Worm (Caenorhabditis elegans): ENCODE measurements around the gene srd-33.
A peak's percentile ranks its signal among the peaks of the same experiment; 100 is the strongest.

The srd-33 gene

ce11 chrV:4871992-4872391 is at the start of gene srd-33:
Gene srd-33 (plus strand): TSS chrV:4872292.
- TF ChIP-seq unc-86 (tag; optimal IDR thresholded peaks at IDR 0.05): no peak
- no peak for TF ChIP-seq irx-1 (tag; optimal IDR thresholded peaks at IDR 0.05)
- TF ChIP-seq ceh-8 (GFP tag; optimal IDR thresholded peaks at IDR 0.05): no peak
- TF ChIP-seq nhr-12 (tag; optimal IDR thresholded peaks at IDR 0.05): no peak
- no peak for TF ChIP-seq hlh-4 (tag; optimal IDR thresholded peaks at IDR 0.05)
- no peak for TF ChIP-seq unc-62 (GFP tag; optimal IDR thresholded peaks at IDR 0.05)
- no peak for TF ChIP-seq C34B4.2 (tag; optimal IDR thresholded peaks at IDR 0.05)
- no peak for TF ChIP-seq nhr-20 (tag; optimal IDR thresholded peaks at IDR 0.05)
- no peak for TF ChIP-seq lin-14 (GFP tag; optimal IDR thresholded peaks at IDR 0.05)
- no peak for TF ChIP-seq nhr-237 (tag; optimal IDR thresholded peaks at IDR 0.05)
- TF ChIP-seq lin-35 (GFP tag; optimal IDR thresholded peaks at IDR 0.05): no peak

ce11 chrV:4823323-4823682 is 48.8 kb upstream of the srd-33 start, which contains the start of gene adss-1:
Gene adss-1 (minus strand): TSS chrV:4823423.
- TF ChIP-seq tlp-1 (tag; optimal IDR thresholded peaks at IDR 0.05) (no peak), nhr-77 (tag; optimal IDR thresholded peaks at IDR 0.05) (no peak), nhr-28 (tag; optimal IDR thresholded peaks at IDR 0.05) (no peak), nhr-19 (GFP tag; conservative IDR thresholded peaks at IDR 0.05) (no peak), ama-1 (optimal IDR thresholded peaks at IDR 0.05) (no peak), sox-4 (tag; optimal IDR thresholded peaks at IDR 0.05) (no peak), aly-2 (tag; optimal IDR thresholded peaks at IDR 0.05) (no peak), mep-1 (tag; optimal IDR thresholded peaks at IDR 0.05) (no peak), mab-9 (GFP tag; IDR thresholded peaks at IDR 0.05) (no peak), ceh-82 (tag; optimal IDR thresholded peaks at IDR 0.05) (no peak)

ce11 chrV:4823683-4824391 is 48.3 kb upstream of the srd-33 start:
- TF ChIP-seq tbx-2 (tag; optimal IDR thresholded peaks at IDR 0.05): no peak
- TF ChIP-seq fos-1 (tag; optimal IDR thresholded peaks at IDR 0.05): no peak
- peak in 1 of 6 experiments; percentile 40 for TF ChIP-seq elt-3 (tag; optimal IDR thresholded peaks at IDR 0.05)
- no peak for TF ChIP-seq jun-1 (tag; optimal IDR thresholded peaks at IDR 0.05)
- peak; percentile 82 for TF ChIP-seq aly-2 (tag; optimal IDR thresholded peaks at IDR 0.05)
- TF ChIP-seq unc-62 (GFP tag; optimal IDR thresholded peaks at IDR 0.05): no peak
- TF ChIP-seq sup-37 (GFP tag; optimal IDR thresholded peaks at IDR 0.05): no peak
- no peak for TF ChIP-seq pag-3 (tag; optimal IDR thresholded peaks at IDR 0.05; ENCODE audit: borderline replicate concordance, insufficient read depth)
- no peak for TF ChIP-seq C04F5.9 (tag; optimal IDR thresholded peaks at IDR 0.05)
- TF ChIP-seq unc-86 (tag; optimal IDR thresholded peaks at IDR 0.05): no peak
- peak; percentile 3 for TF ChIP-seq hpl-2 (GFP tag; optimal IDR thresholded peaks at IDR 0.05)
- TF ChIP-seq ceh-8 (GFP tag; optimal IDR thresholded peaks at IDR 0.05): no peak
- no peak for TF ChIP-seq ceh-88 (GFP tag; IDR thresholded peaks at IDR 0.05)
- peak; percentile 30 for TF ChIP-seq elt-2 (tag; optimal IDR thresholded peaks at IDR 0.05)
- no peak for TF ChIP-seq tlp-1 (tag; optimal IDR thresholded peaks at IDR 0.05)
- no peak for TF ChIP-seq ceh-82 (tag; optimal IDR thresholded peaks at IDR 0.05)
- no peak for TF ChIP-seq nhr-28 (tag; optimal IDR thresholded peaks at IDR 0.05)
- TF ChIP-seq rnt-1 (tag; optimal IDR thresholded peaks at IDR 0.05): no peak
- TF ChIP-seq mep-1 (tag; optimal IDR thresholded peaks at IDR 0.05): peak; percentile 21
- peak in 1 of 2 experiments; percentile 10 for TF ChIP-seq lin-35 (GFP tag; optimal IDR thresholded peaks at IDR 0.05)
- no peak for TF ChIP-seq ets-5 (GFP tag; IDR thresholded peaks at IDR 0.05)
- peak; percentile 57 for TF ChIP-seq nhr-71 (tag; optimal IDR thresholded peaks at IDR 0.05)
- TF ChIP-seq ceh-63 (GFP tag; optimal IDR thresholded peaks at IDR 0.05): peak; percentile 2
- peak; percentile 19 for TF ChIP-seq skn-1 (tag; optimal IDR thresholded peaks at IDR 0.05)
- peak; percentile 26 for TF ChIP-seq zip-4 (GFP tag; optimal IDR thresholded peaks at IDR 0.05)
- no peak for TF ChIP-seq efl-3 (GFP tag; optimal IDR thresholded peaks at IDR 0.05)
- TF ChIP-seq nhr-12 (tag; optimal IDR thresholded peaks at IDR 0.05): no peak
- TF ChIP-seq fkh-10 (GFP tag; optimal IDR thresholded peaks at IDR 0.05): no peak
- TF ChIP-seq mdl-1 (tag; optimal IDR thresholded peaks at IDR 0.05): no peak
- TF ChIP-seq alr-1 (tag; optimal IDR thresholded peaks at IDR 0.05; ENCODE audit: borderline replicate concordance): no peak
- no peak for TF ChIP-seq ceh-90 (tag; optimal IDR thresholded peaks at IDR 0.05)
- peak; percentile 19 for TF ChIP-seq nhr-47 (tag; optimal IDR thresholded peaks at IDR 0.05)
- TF ChIP-seq vab-15 (tag; optimal IDR thresholded peaks at IDR 0.05): no peak
- peak; percentile 72 for TF ChIP-seq nhr-90 (tag; optimal IDR thresholded peaks at IDR 0.05; ENCODE audit: poor library complexity)
- peak; percentile 51 for TF ChIP-seq nhr-85 (tag)
- no peak for TF ChIP-seq nhr-237 (tag; optimal IDR thresholded peaks at IDR 0.05)
- no peak for TF ChIP-seq blmp-1 (tag; optimal IDR thresholded peaks at IDR 0.05)

Data from whole organism, L1 larva.